Fruit fly (Drosophila melanogaster) whole organism, wandering third instar larva: ENCODE results near the gene CG11836.

Experiments
- Abd-B ChIP-seq: fragments of >200 bp; optimal IDR thresholded peaks from 2 replicates; lab custom pipeline; 2017; ENCODE audit warnings: missing biosample characterization, missing genetic modification characterization
- CG9705 ChIP-seq: fragments of 200-800 bp; sonication (Bioruptor generic); optimal IDR thresholded peaks from 2 replicates; lab custom pipeline; 2018; ENCODE audit warnings: missing biosample characterization, mild to moderate bottlenecking, missing genetic modification characterization
- Dfd ChIP-seq: fragments of >200 bp; optimal IDR thresholded peaks from 2 replicates; lab custom pipeline; 2017; ENCODE audit warnings: missing biosample characterization, missing genetic modification characterization
- HLH106 ChIP-seq: fragments of 200-800 bp; optimal IDR thresholded peaks from 3 replicates; lab custom pipeline; 2019; ENCODE audit warnings: missing biosample characterization, mild to moderate bottlenecking, missing genetic modification characterization, moderate library complexity
- Hr78 ChIP-seq: fragments of >200 bp; optimal IDR thresholded peaks from 2 replicates; lab custom pipeline; 2017; ENCODE audit warnings: missing biosample characterization, missing genetic modification characterization
- OdsH ChIP-seq: fragments of 200-800 bp; sonication (Bioruptor generic); optimal IDR thresholded peaks from 2 replicates; lab custom pipeline; 2016; ENCODE audit warnings: missing biosample characterization, mild to moderate bottlenecking, missing genetic modification characterization
- foxo ChIP-seq, 2 experiments: fragments of 200-800 bp; sonication (Bioruptor generic); optimal IDR thresholded peaks; 2 replicates in 1 of 2; 3 replicates in 1 of 2; lab custom pipeline; 2016 to 2017; ENCODE audit warnings: missing biosample characterization in 2 of 2, missing genetic modification characterization in 2 of 2
- lola ChIP-seq: fragments of >200 bp; optimal IDR thresholded peaks from 2 replicates; lab custom pipeline; 2017; ENCODE audit warnings: missing biosample characterization, missing genetic modification characterization
- pan ChIP-seq: fragments of >200 bp; optimal IDR thresholded peaks from 2 replicates; lab custom pipeline; 2017
- psq ChIP-seq: fragments of 200-800 bp; sonication (Bioruptor generic); optimal IDR thresholded peaks from 3 replicates; lab custom pipeline; 2017; ENCODE audit warnings: missing biosample characterization, mild to moderate bottlenecking, missing genetic modification characterization, moderate library complexity
- rgr ChIP-seq: fragments of 200-800 bp; sonication (Bioruptor generic); optimal IDR thresholded peaks from 3 replicates; lab custom pipeline; 2016; ENCODE audit warnings: missing biosample characterization, mild to moderate bottlenecking, missing genetic modification characterization

- no peak for TF ChIP-seq lola (GFP tag; lab: Kevin White, UChicago)
- TF ChIP-seq Abd-B (GFP tag; lab: Kevin White, UChicago) = no peak
- peak; percentile 83 for TF ChIP-seq HLH106 (tag; lab: Kevin White, UChicago)
- no peak for TF ChIP-seq Dfd
- no peak for TF ChIP-seq Hr78 (GFP tag; lab: Kevin White, UChicago)
- TF ChIP-seq CG9705 (GFP tag; lab: Kevin White, UChicago) = peak; percentile 60
- TF ChIP-seq pan (lab: Kevin White, UChicago) = no peak
- peak in 1 of 2 experiments; percentile 84 for TF ChIP-seq foxo (GFP tag; optimal IDR thresholded peaks at IDR 0.05; lab: Kevin White, UChicago)
- TF ChIP-seq rgr (GFP tag; lab: Kevin White, UChicago) = no peak
- peak; percentile 61 for TF ChIP-seq psq (GFP tag; lab: Kevin White, UChicago)
- TF ChIP-seq OdsH (GFP tag; lab: Kevin White, UChicago) = peak; percentile 75
These were observed 1.4 kb upstream of the CG11836 start, which contains the start of the genes Stt3B and CG11839 for dm6 chr3R:25069569-25069968.
